Fruit fly (Drosophila melanogaster): ENCODE data around the gene CG4766.

The CG4766 gene

DNA sequence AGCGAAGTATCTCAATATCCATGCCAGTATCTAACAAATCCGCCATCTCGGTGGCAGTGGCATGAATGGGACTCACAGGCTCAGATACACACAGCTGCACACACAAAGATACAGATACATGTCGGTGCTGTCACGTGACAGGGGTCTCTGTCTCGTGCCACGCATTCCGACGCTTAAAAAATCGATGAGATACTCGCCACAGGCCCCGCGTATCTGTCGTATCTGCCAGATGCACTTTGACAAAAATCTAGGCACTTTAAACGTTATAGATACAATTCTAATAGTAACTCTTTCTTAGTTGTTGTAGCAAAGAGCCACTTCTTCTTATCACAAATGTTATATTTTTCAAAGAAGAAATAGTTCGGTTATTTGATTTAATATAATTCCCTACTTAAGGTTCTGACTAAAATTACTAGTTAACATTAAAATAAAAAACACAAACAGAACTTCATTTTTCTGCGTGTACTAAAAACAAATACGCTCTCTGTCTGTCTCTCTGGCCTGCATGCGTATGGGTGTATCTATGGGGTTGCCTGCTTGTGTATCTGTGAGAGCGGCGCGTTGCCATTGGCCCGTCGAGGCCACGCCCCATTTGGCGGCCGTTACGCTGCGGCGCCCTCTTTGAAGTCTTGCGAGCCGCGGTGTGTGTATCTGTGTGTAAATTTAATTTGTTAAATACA, at the start of gene CG4766 (continued):
- TF ChIP-seq CG4328 (GFP tag; optimal IDR thresholded peaks at IDR 0.05) (peak; percentile 83), CG3281 (GFP tag; optimal IDR thresholded peaks at IDR 0.05) (peak; percentile 70), CG16815 (GFP tag; optimal IDR thresholded peaks at IDR 0.05) (peak; percentile 85), CG2889 (GFP tag; IDR thresholded peaks at IDR 0.05) (peak; percentile 55; the same call in 1 of the 3 replicates), usp (GFP tag; optimal IDR thresholded peaks at IDR 0.05) (no peak), lmd (GFP tag; IDR thresholded peaks at IDR 0.05) (peak; percentile 81), cas (GFP tag; IDR thresholded peaks at IDR 0.05) (no peak), CG7372 (GFP tag; IDR thresholded peaks at IDR 0.05) (peak; percentile 70), gfzf (GFP tag; optimal IDR thresholded peaks at IDR 0.05) (no peak), slou (GFP tag; optimal IDR thresholded peaks at IDR 0.05) (peak; percentile 56), Ravus (GFP tag; IDR thresholded peaks at IDR 0.05) (peak; percentile 22), CG10462 (GFP tag; optimal IDR thresholded peaks at IDR 0.05) (peak; percentile 79), CG7963 (GFP tag; IDR thresholded peaks at IDR 0.05; ENCODE audit: partially characterized antibody) (no peak), Dll (GFP tag; IDR thresholded peaks at IDR 0.05; ENCODE audit: partially characterized antibody) (no peak), CG9817 (tag; optimal IDR thresholded peaks at IDR 0.05) (peak; percentile 65), CG13624 (GFP tag; optimal IDR thresholded peaks at IDR 0.05) (peak; percentile 79), nom (GFP tag; optimal IDR thresholded peaks at IDR 0.05) (peak; percentile 61), CHES-1-like (GFP tag; optimal IDR thresholded peaks at IDR 0.05) (peak; percentile 86), pfk (GFP tag; optimal IDR thresholded peaks at IDR 0.05) (no peak), CrebB (tag; optimal IDR thresholded peaks at IDR 0.05) (peak; percentile 66), Blimp-1 (GFP tag; optimal IDR thresholded peaks at IDR 0.05) (peak; percentile 84), CG3163 (GFP tag; optimal IDR thresholded peaks at IDR 0.05) (peak; percentile 23), Lhr (GFP tag; optimal IDR thresholded peaks at IDR 0.05) (peak; percentile 69), tap (tag; optimal IDR thresholded peaks at IDR 0.05) (peak; percentile 79), NfI (GFP tag; optimal IDR thresholded peaks at IDR 0.05) (peak; percentile 69), tll (GFP tag; optimal IDR thresholded peaks at IDR 0.05) (peak in 1 of 2 experiments; percentile 47), lola (GFP tag; optimal IDR thresholded peaks at IDR 0.05) (peak in 1 of 3 experiments; percentile 94), CG6175 (GFP tag; IDR thresholded peaks at IDR 0.05) (no peak), Hr39 (optimal IDR thresholded peaks at IDR 0.05) (no peak), CG18619 (GFP tag; optimal IDR thresholded peaks at IDR 0.05) (peak; percentile 75), HLH3B (GFP tag; IDR thresholded peaks at IDR 0.05) (peak; percentile 72), Bdp1 (GFP tag; optimal IDR thresholded peaks at IDR 0.05) (peak; percentile 74), CG3995 (GFP tag; optimal IDR thresholded peaks at IDR 0.05) (no peak), CG8388 (GFP tag; optimal IDR thresholded peaks at IDR 0.05) (peak; percentile 88), CG31441 (GFP tag; IDR thresholded peaks at IDR 0.05) (peak; percentile 91), Gug (GFP tag; IDR thresholded peaks at IDR 0.05) (peak; percentile 48; the same call in 3 of the 4 replicates), HLH54F (GFP tag; optimal IDR thresholded peaks at IDR 0.05) (peak; percentile 72), CG1529 (GFP tag; optimal IDR thresholded peaks at IDR 0.05) (peak; percentile 84), Usf (GFP tag; optimal IDR thresholded peaks at IDR 0.05) (peak; percentile 74), Fer2 (tag; optimal IDR thresholded peaks at IDR 0.05) (peak; percentile 23), schlank (tag; optimal IDR thresholded peaks at IDR 0.05) (peak; percentile 32), fu2 (GFP tag; optimal IDR thresholded peaks at IDR 0.05) (peak; percentile 64), gce (GFP tag; IDR thresholded peaks at IDR 0.05) (0 out of 3 replicates have a peak, but pooled peaks have one; percentile 47), odd (GFP tag; optimal IDR thresholded peaks at IDR 0.05) (peak; percentile 72), H15 (GFP tag; IDR thresholded peaks at IDR 0.05) (peak; percentile 72), CG8290 (GFP tag; optimal IDR thresholded peaks at IDR 0.05) (peak; percentile 85), CG8290 (tag; optimal IDR thresholded peaks at IDR 0.05) (peak; percentile 21 to 65), CG18599 (GFP tag; optimal IDR thresholded peaks at IDR 0.05) (peak; percentile 88), CG30403 (GFP tag; optimal IDR thresholded peaks at IDR 0.05) (peak; percentile 91), NC2β (GFP tag; optimal IDR thresholded peaks at IDR 0.05) (peak; percentile 87)

Measured in whole organism, embryonic.